Worm (Caenorhabditis elegans) whole organism, mixed stage, embryonic: ENCODE results near the gene acy-2.
A peak's percentile ranks its signal among the peaks of the same experiment; 100 is the strongest.

Experiments
- M03D4.4 ChIP-seq: sonication (generic microtip); optimal IDR thresholded peaks from 2 replicates; lab custom pipeline; 2017; ENCODE audit warnings: mild to moderate bottlenecking, missing genetic modification characterization, missing compliant biosample characterization
- bed-3 ChIP-seq: fragments of 200-800 bp; sonication (Bioruptor generic); optimal IDR thresholded peaks from 3 replicates; lab custom pipeline; 2018; ENCODE audit warnings: mild to moderate bottlenecking, missing genetic modification characterization, moderate library complexity, missing compliant biosample characterization
- blmp-1 ChIP-seq: fragments of 150-350 bp; optimal IDR thresholded peaks from 2 replicates; lab custom pipeline; 2014; ENCODE audit warnings: missing biosample characterization, missing genetic modification characterization
- ceh-39 ChIP-seq: fragments of 150-350 bp; optimal IDR thresholded peaks from 2 replicates; lab custom pipeline; 2014; ENCODE audit warnings: missing biosample characterization, missing genetic modification characterization
- ceh-43 ChIP-seq: fragments of 200-800 bp; sonication (Bioruptor generic); optimal IDR thresholded peaks from 2 replicates; lab custom pipeline; 2018; ENCODE audit warnings: mild to moderate bottlenecking, missing genetic modification characterization, moderate library complexity, missing compliant biosample characterization
- ceh-83 ChIP-seq: fragments of 200-800 bp; sonication (Bioruptor generic); optimal IDR thresholded peaks from 2 replicates; lab custom pipeline; 2018; ENCODE audit warnings: mild to moderate bottlenecking, missing genetic modification characterization, missing compliant biosample characterization
- ces-1 ChIP-seq: fragments of 150-350 bp; optimal IDR thresholded peaks from 2 replicates; lab custom pipeline; 2014; ENCODE audit warnings: missing biosample characterization, missing genetic modification reagents, missing genetic modification characterization
- cnd-1 ChIP-seq: fragments of 200-800 bp; sonication (Bioruptor generic); optimal IDR thresholded peaks from 2 replicates; lab custom pipeline; 2018; ENCODE audit warnings: mild to moderate bottlenecking, missing genetic modification characterization, missing compliant biosample characterization
- drap-1 ChIP-seq: fragments of 200-800 bp; sonication (Bioruptor generic); optimal IDR thresholded peaks from 3 replicates; lab custom pipeline; 2018; ENCODE audit warnings: mild to moderate bottlenecking, missing genetic modification characterization, missing compliant biosample characterization
- elt-3 ChIP-seq: fragments of 150-350 bp; optimal IDR thresholded peaks from 2 replicates; lab custom pipeline; 2014; ENCODE audit warnings: missing biosample characterization, missing genetic modification characterization
- flh-1 ChIP-seq: fragments of 200-800 bp; sonication (Bioruptor generic); optimal IDR thresholded peaks from 2 replicates; lab custom pipeline; 2018; ENCODE audit warnings: mild to moderate bottlenecking, missing genetic modification characterization, moderate library complexity, missing compliant biosample characterization
- ham-2 ChIP-seq: fragments of 200-800 bp; sonication (Bioruptor generic); optimal IDR thresholded peaks from 2 replicates; lab custom pipeline; 2018; ENCODE audit warnings: mild to moderate bottlenecking, missing genetic modification characterization, missing compliant biosample characterization
- hlh-1 ChIP-seq: fragments of 150-350 bp; optimal IDR thresholded peaks from 2 replicates; lab custom pipeline; 2014; ENCODE audit warnings: missing biosample characterization, missing genetic modification reagents, missing genetic modification characterization
- lin-13 ChIP-seq: fragments of 150-350 bp; optimal IDR thresholded peaks from 2 replicates; lab custom pipeline; 2014; ENCODE audit warnings: missing biosample characterization, missing genetic modification characterization
- lin-32 ChIP-seq: fragments of 200-800 bp; sonication (Bioruptor generic); optimal IDR thresholded peaks from 2 replicates; lab custom pipeline; 2018; ENCODE audit warnings: mild to moderate bottlenecking, missing genetic modification characterization, missing compliant biosample characterization
- lsy-2 ChIP-seq: fragments of 150-350 bp; optimal IDR thresholded peaks from 2 replicates; lab custom pipeline; 2014; ENCODE audit warnings: missing biosample characterization, missing genetic modification characterization
- mab-5 ChIP-seq: fragments of 150-350 bp; optimal IDR thresholded peaks from 2 replicates; lab custom pipeline; 2014; ENCODE audit warnings: missing biosample characterization, missing genetic modification characterization
- mep-1 ChIP-seq: fragments of 150-350 bp; optimal IDR thresholded peaks from 2 replicates; lab custom pipeline; 2017; ENCODE audit warnings: missing biosample characterization, missing genetic modification reagents, missing genetic modification characterization, inconsistent platforms
- mls-2 ChIP-seq: sonication (generic microtip); optimal IDR thresholded peaks from 2 replicates; lab custom pipeline; 2016; ENCODE audit warnings: mild to moderate bottlenecking, missing genetic modification characterization, moderate library complexity, missing compliant biosample characterization
- nhr-12 ChIP-seq: fragments of 150-350 bp; optimal IDR thresholded peaks from 2 replicates; lab custom pipeline; 2014; ENCODE audit warnings: missing biosample characterization, missing genetic modification characterization
- nhr-2 ChIP-seq: fragments of 150-350 bp; optimal IDR thresholded peaks from 2 replicates; lab custom pipeline; 2014; ENCODE audit warnings: missing biosample characterization, missing genetic modification characterization
- nhr-237 ChIP-seq: fragments of 150-350 bp; optimal IDR thresholded peaks from 2 replicates; lab custom pipeline; 2014; ENCODE audit warnings: missing biosample characterization, missing genetic modification characterization
- nhr-28 ChIP-seq: fragments of 150-350 bp; optimal IDR thresholded peaks from 2 replicates; lab custom pipeline; 2014; ENCODE audit warnings: missing biosample characterization, missing genetic modification characterization
- nhr-76 ChIP-seq: sonication (generic microtip); optimal IDR thresholded peaks from 2 replicates; lab custom pipeline; 2017; ENCODE audit warnings: missing biosample characterization, missing genetic modification characterization
- pha-4 ChIP-seq: fragments of 150-350 bp; optimal IDR thresholded peaks from 2 replicates; lab custom pipeline; 2018; ENCODE audit warnings: missing biosample characterization, missing genetic modification reagents, missing genetic modification characterization
- sem-2 ChIP-seq: fragments of 200-800 bp; sonication (Bioruptor generic); optimal IDR thresholded peaks from 2 replicates; lab custom pipeline; 2018; ENCODE audit warnings: mild to moderate bottlenecking, missing genetic modification characterization, missing compliant biosample characterization
- sptf-1 ChIP-seq: sonication (generic microtip); optimal IDR thresholded peaks from 2 replicates; lab custom pipeline; 2017; ENCODE audit warnings: mild to moderate bottlenecking, missing genetic modification characterization, moderate library complexity, missing compliant biosample characterization
- tbx-8 ChIP-seq: fragments of 200-800 bp; sonication (Bioruptor generic); optimal IDR thresholded peaks from 2 replicates; lab custom pipeline; 2018; ENCODE audit warnings: mild to moderate bottlenecking, missing genetic modification characterization, moderate library complexity, missing compliant biosample characterization
- unc-120 ChIP-seq: sonication (generic microtip); optimal IDR thresholded peaks from 2 replicates; lab custom pipeline; 2017; ENCODE audit warnings: missing genetic modification characterization, missing compliant biosample characterization; ENCODE audit not compliant: poor library complexity, severe bottlenecking
- unc-62 ChIP-seq: fragments of 150-350 bp; optimal IDR thresholded peaks from 2 replicates; lab custom pipeline; 2014; ENCODE audit warnings: missing biosample characterization, missing genetic modification reagents, missing genetic modification characterization
- zip-8 ChIP-seq: fragments of 150-350 bp; optimal IDR thresholded peaks from 2 replicates; lab custom pipeline; 2014; ENCODE audit warnings: missing biosample characterization, missing genetic modification characterization

Gene acy-2

DNA sequence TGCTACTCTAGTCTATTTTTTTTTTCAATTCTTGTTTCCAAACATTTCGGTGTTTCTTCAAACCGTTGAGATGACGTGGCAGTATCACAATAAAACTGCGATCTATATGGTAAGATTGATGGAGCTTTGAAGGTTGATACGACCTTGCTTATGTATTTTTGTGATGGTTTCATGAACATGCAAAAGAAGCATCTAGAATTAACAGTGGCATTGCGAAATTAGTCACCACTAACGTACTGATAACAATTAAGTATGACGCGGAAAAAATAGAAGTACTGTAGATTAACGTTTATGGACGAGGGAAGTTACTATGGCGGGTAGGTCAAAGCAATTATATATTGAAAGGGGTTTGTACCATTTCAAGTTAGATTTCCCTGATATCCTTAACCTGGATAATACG is 36.6 kb downstream of the acy-2 start:
- TF ChIP-seq nhr-237 (tag; lab: Kevin White, UChicago) (no peak), zip-8 (tag; lab: Kevin White, UChicago) (no peak)

ce11 chrV:6015546-6016089 is 39.8 kb downstream of the acy-2 start:
- no peak for TF ChIP-seq elt-3 (tag; lab: Kevin White, UChicago)
- no peak for TF ChIP-seq mab-5 (tag; lab: Kevin White, UChicago)
- no peak for TF ChIP-seq ham-2 (GFP tag; lab: Kevin White, UChicago)
- TF ChIP-seq ceh-83 (GFP tag; lab: Kevin White, UChicago): no peak
- no peak for TF ChIP-seq M03D4.4
- TF ChIP-seq nhr-237 (tag; lab: Kevin White, UChicago): no peak
- TF ChIP-seq lsy-2 (tag; lab: Kevin White, UChicago): no peak
- no peak for TF ChIP-seq ces-1 (GFP tag; lab: Kevin White, UChicago)
- no peak for TF ChIP-seq unc-62 (GFP tag; lab: Kevin White, UChicago)
- TF ChIP-seq zip-8 (tag; lab: Kevin White, UChicago): no peak
- no peak for TF ChIP-seq mls-2 (tag; lab: Kevin White, UChicago)
- TF ChIP-seq lin-32 (GFP tag; lab: Kevin White, UChicago): no peak
- no peak for TF ChIP-seq nhr-76
- no peak for TF ChIP-seq nhr-28 (tag; lab: Kevin White, UChicago)
- TF ChIP-seq sptf-1 (tag; lab: Kevin White, UChicago): no peak

- TF ChIP-seq pha-4 (tag; lab: Kevin White, UChicago) (no peak), cnd-1 (tag; lab: Kevin White, UChicago) (no peak), ceh-43 (GFP tag; lab: Kevin White, UChicago) (no peak), drap-1 (GFP tag; lab: Kevin White, UChicago) (no peak), ceh-39 (no peak), M03D4.4 (no peak), ces-1 (GFP tag; lab: Kevin White, UChicago) (no peak), tbx-8 (GFP tag; lab: Kevin White, UChicago) (no peak)
Observed at ce11 chrV:6016097-6016496, 40.3 kb downstream of the acy-2 start.

DNA sequence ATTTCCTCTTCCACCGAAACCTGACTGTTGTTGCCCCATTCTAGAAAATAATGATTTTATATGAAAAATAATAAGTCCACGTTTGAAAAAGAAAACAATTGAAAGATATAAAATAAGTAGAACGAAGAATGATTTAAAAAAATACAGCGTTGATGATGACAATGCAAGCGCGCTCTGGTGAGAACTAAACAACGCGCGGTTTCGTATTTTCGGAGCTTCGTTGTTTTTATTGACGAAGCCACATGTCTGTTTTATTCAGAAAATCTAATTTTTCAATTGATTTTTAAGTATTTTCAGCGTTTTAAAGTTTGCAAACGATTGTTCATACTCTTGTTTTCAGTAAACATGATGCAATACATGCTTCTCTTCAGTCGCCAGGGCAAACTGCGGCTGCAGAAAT is 41.8 kb downstream of the acy-2 start, which contains the start of the genes rpt-2 and aps-1:
TSS of gene rpt-2 (minus strand) at position 40 of the 400 bp plus-strand sequence.
TSS of gene aps-1 (plus strand) at position 341 of the 400 bp plus-strand sequence.
- no peak for TF ChIP-seq nhr-12 (tag; lab: Kevin White, UChicago)
- TF ChIP-seq ceh-39: peak; percentile 24
- TF ChIP-seq ceh-43 (GFP tag; lab: Kevin White, UChicago): no peak
- TF ChIP-seq zip-8 (tag; lab: Kevin White, UChicago): no peak
- TF ChIP-seq mab-5 (tag; lab: Kevin White, UChicago): peak; percentile 73
- TF ChIP-seq pha-4 (tag; lab: Kevin White, UChicago): peak; percentile 80
- TF ChIP-seq unc-62 (GFP tag; lab: Kevin White, UChicago): peak; percentile 45
- peak; percentile 57 for TF ChIP-seq nhr-237 (tag; lab: Kevin White, UChicago)
- no peak for TF ChIP-seq bed-3
- peak; percentile 85 for TF ChIP-seq lin-13 (tag; lab: Kevin White, UChicago)
- no peak for TF ChIP-seq flh-1
- TF ChIP-seq cnd-1 (tag; lab: Kevin White, UChicago): no peak
- peak; percentile 84 for TF ChIP-seq mep-1 (tag; lab: Kevin White, UChicago)
- TF ChIP-seq nhr-2 (tag; lab: Kevin White, UChicago): peak; percentile 5
- peak; percentile 64 for TF ChIP-seq ces-1 (GFP tag; lab: Kevin White, UChicago)
- peak; percentile 66 for TF ChIP-seq lsy-2 (tag; lab: Kevin White, UChicago)
- peak; percentile 73 for TF ChIP-seq hlh-1 (tag; lab: Kevin White, UChicago)

ce11 chrV:6018944-6019450 is 43.2 kb downstream of the acy-2 start, which contains the start of gene picc-1:
TSS of gene picc-1 (plus strand) at chrV:6018994.
- TF ChIP-seq unc-120 (tag; lab: Kevin White, UChicago): peak; percentile 28
- TF ChIP-seq tbx-8 (GFP tag; lab: Kevin White, UChicago): no peak
- TF ChIP-seq drap-1 (GFP tag; lab: Kevin White, UChicago): no peak
- TF ChIP-seq hlh-1 (tag; lab: Kevin White, UChicago): peak; percentile 36
- TF ChIP-seq unc-62 (GFP tag; lab: Kevin White, UChicago): peak; percentile 94
- TF ChIP-seq nhr-28 (tag; lab: Kevin White, UChicago): no peak
- no peak for TF ChIP-seq zip-8 (tag; lab: Kevin White, UChicago)
- no peak for TF ChIP-seq nhr-12 (tag; lab: Kevin White, UChicago)
- no peak for TF ChIP-seq blmp-1 (tag; lab: Kevin White, UChicago)
- no peak for TF ChIP-seq pha-4 (tag; lab: Kevin White, UChicago)
- no peak for TF ChIP-seq mls-2 (tag; lab: Kevin White, UChicago)
- TF ChIP-seq sem-2 (GFP tag; lab: Kevin White, UChicago): no peak
- TF ChIP-seq, all 35 proteins: peak for 3
